Worm (Caenorhabditis elegans): ENCODE data around the gene Y38E10A.14.

Y38E10A.14 gene

ce11 chrII:12669882-12670281 is 45.5 kb upstream of the Y38E10A.14 start:
- TF ChIP-seq ets-4 (tag; optimal IDR thresholded peaks at IDR 0.05) (no peak), T23F11.4 (GFP tag; optimal IDR thresholded peaks at IDR 0.05) (no peak), ttx-3 (tag; optimal IDR thresholded peaks at IDR 0.05) (no peak), pax-1 (tag; optimal IDR thresholded peaks at IDR 0.05) (no peak), odd-2 (tag; optimal IDR thresholded peaks at IDR 0.05) (no peak), pqm-1 (tag; optimal IDR thresholded peaks at IDR 0.05) (no peak)

- TF ChIP-seq tbx-2 (tag; optimal IDR thresholded peaks at IDR 0.05): no peak
- no peak for TF ChIP-seq sdc-2 (tag; optimal IDR thresholded peaks at IDR 0.05)
- TF ChIP-seq ceh-48 (tag; optimal IDR thresholded peaks at IDR 0.05): no peak
- TF ChIP-seq pag-3 (tag; optimal IDR thresholded peaks at IDR 0.05; ENCODE audit: borderline replicate concordance): no peak
- TF ChIP-seq ceh-9 (tag; optimal IDR thresholded peaks at IDR 0.05): no peak
- no peak for TF ChIP-seq ceh-18 (tag; optimal IDR thresholded peaks at IDR 0.05)
- no peak for TF ChIP-seq K09A11.1 (tag; optimal IDR thresholded peaks at IDR 0.05; ENCODE audit: insufficient read depth)
- TF ChIP-seq K02D7.2 (tag; optimal IDR thresholded peaks at IDR 0.05): no peak
- no peak for TF ChIP-seq ceh-2 (tag; optimal IDR thresholded peaks at IDR 0.05)
- TF ChIP-seq hlh-15 (tag; optimal IDR thresholded peaks at IDR 0.05): no peak
- no peak for TF ChIP-seq ceh-6 (GFP tag; optimal IDR thresholded peaks at IDR 0.05)
- TF ChIP-seq unc-42 (tag; optimal IDR thresholded peaks at IDR 0.05): no peak
- TF ChIP-seq ceh-24 (tag; optimal IDR thresholded peaks at IDR 0.05): no peak
- TF ChIP-seq pqm-1 (tag; optimal IDR thresholded peaks at IDR 0.05): no peak
- TF ChIP-seq rnt-1 (tag; optimal IDR thresholded peaks at IDR 0.05): no peak
- TF ChIP-seq mec-3 (tag; optimal IDR thresholded peaks at IDR 0.05; ENCODE audit: borderline replicate concordance): no peak
These were observed 45.0 kb upstream of the Y38E10A.14 start for ce11 chrII:12669342-12669741.

- TF ChIP-seq ztf-16 (tag; optimal IDR thresholded peaks at IDR 0.05) (no peak), zip-5 (tag; optimal IDR thresholded peaks at IDR 0.05) (no peak), sox-4 (tag; optimal IDR thresholded peaks at IDR 0.05) (no peak), fkh-6 (tag; optimal IDR thresholded peaks at IDR 0.05) (no peak), syd-9 (tag; optimal IDR thresholded peaks at IDR 0.05) (no peak), elt-2 (tag; optimal IDR thresholded peaks at IDR 0.05) (no peak), nfya-1 (tag; optimal IDR thresholded peaks at IDR 0.05) (no peak), unc-55 (GFP tag; optimal IDR thresholded peaks at IDR 0.05) (no peak), ceh-19 (GFP tag; optimal IDR thresholded peaks at IDR 0.05) (no peak), pros-1 (tag; optimal IDR thresholded peaks at IDR 0.05) (no peak), C38D4.7 (GFP tag; optimal IDR thresholded peaks at IDR 0.05) (no peak), mec-3 (tag; optimal IDR thresholded peaks at IDR 0.05; ENCODE audit: borderline replicate concordance) (no peak), pag-3 (tag; optimal IDR thresholded peaks at IDR 0.05; ENCODE audit: borderline replicate concordance) (no peak), ama-1 (optimal IDR thresholded peaks at IDR 0.05) (no peak), tbx-2 (tag; optimal IDR thresholded peaks at IDR 0.05) (no peak), hlh-15 (tag; optimal IDR thresholded peaks at IDR 0.05) (no peak), pqm-1 (tag; optimal IDR thresholded peaks at IDR 0.05) (no peak)
These were observed 44.5 kb upstream of the Y38E10A.14 start for ce11 chrII:12668874-12669273.

ce11 chrII:12668148-12668547 is 43.8 kb upstream of the Y38E10A.14 start:
- TF ChIP-seq C08G9.2 (tag; optimal IDR thresholded peaks at IDR 0.05): no peak
- no peak for TF ChIP-seq sox-4 (tag; optimal IDR thresholded peaks at IDR 0.05)
- TF ChIP-seq ceh-45 (GFP tag; IDR thresholded peaks at IDR 0.05): no peak
- no peak for TF ChIP-seq pqm-1 (tag; optimal IDR thresholded peaks at IDR 0.05)
- no peak for TF ChIP-seq gmeb-2 (tag; optimal IDR thresholded peaks at IDR 0.05)
- TF ChIP-seq ref-2 (tag; optimal IDR thresholded peaks at IDR 0.05): no peak
- TF ChIP-seq hlh-15 (tag; optimal IDR thresholded peaks at IDR 0.05): no peak
- TF ChIP-seq sox-2 (GFP tag; IDR thresholded peaks at IDR 0.05): no peak
- TF ChIP-seq ceh-19 (GFP tag; optimal IDR thresholded peaks at IDR 0.05): no peak
- no peak for TF ChIP-seq fkh-10 (GFP tag; optimal IDR thresholded peaks at IDR 0.05)
- no peak for TF ChIP-seq lin-11 (tag; optimal IDR thresholded peaks at IDR 0.05)

Measured in whole organism, late embryonic.